Fruit fly (Drosophila melanogaster) whole organism, larva: ENCODE data around the gene CG11983.
A peak's percentile ranks its signal among the peaks of the same experiment; 100 is the strongest.

Source experiments
- noc ChIP-seq: fragments of 200-800 bp; sonication (Bioruptor generic); optimal IDR thresholded peaks from 3 replicates; lab custom pipeline; 2019; ENCODE audit warnings: missing biosample characterization, mild to moderate bottlenecking, missing genetic modification characterization, moderate library complexity

Gene CG11983

dm6 chr3R:9039448-9039847, 31.3 kb downstream of the CG11983 start, which contains the start of gene neur:
TSS of gene neur (minus strand) at chr3R:9039471.
- no peak for TF ChIP-seq noc

dm6 chr3R:9043610-9044009, 35.5 kb downstream of the CG11983 start:
- TF ChIP-seq noc, result no peak

- TF ChIP-seq noc, result no peak
Observed at dm6 chr3R:9045733-9046132, 37.6 kb downstream of the CG11983 start.

dm6 chr3R:9046954-9047353, 38.8 kb downstream of the CG11983 start:
- no peak for TF ChIP-seq noc

- TF ChIP-seq noc, result peak; percentile 57
Observed at dm6 chr3R:9047561-9048465, 39.7 kb downstream of the CG11983 start, which contains the start of gene Rel. TSS of gene Rel (minus strand) at chr3R:9047977.

- no peak for TF ChIP-seq noc
Observed at dm6 chr3R:9048466-9049072, 40.4 kb downstream of the CG11983 start, which contains the start of gene Mst85C. TSS of gene Mst85C (plus strand) at chr3R:9048645.

- TF ChIP-seq noc, result no peak
Observed at dm6 chr3R:9049091-9049981, 41.2 kb downstream of the CG11983 start.

- TF ChIP-seq noc, result no peak
Observed at dm6 chr3R:9050519-9051119, 42.5 kb downstream of the CG11983 start, which contains the start of gene Nmdmc. TSS of gene Nmdmc (minus strand) at chr3R:9050555.

- TF ChIP-seq noc, result no peak
Observed at dm6 chr3R:9051937-9052680, 44.0 kb downstream of the CG11983 start, which contains the start of gene Kdm2. TSS of gene Kdm2 (plus strand) at chr3R:9052495.

- TF ChIP-seq noc, result peak; percentile 47
Observed at dm6 chr3R:9053021-9053420, 44.9 kb downstream of the CG11983 start.

- peak; percentile 83 for TF ChIP-seq noc
Observed at dm6 chr3R:9053850-9054441, 45.8 kb downstream of the CG11983 start.

- TF ChIP-seq noc, result no peak
Observed at dm6 chr3R:9054442-9055118, 46.5 kb downstream of the CG11983 start.

- peak; percentile 95 for TF ChIP-seq noc
Observed at dm6 chr3R:9055119-9056105, 47.3 kb downstream of the CG11983 start.
